Worm (Caenorhabditis elegans): Measurements from ENCODE around the gene F18C5.9.
A peak's percentile ranks its signal among the peaks of the same experiment; 100 is the strongest.

The F18C5.9 gene

DNA sequence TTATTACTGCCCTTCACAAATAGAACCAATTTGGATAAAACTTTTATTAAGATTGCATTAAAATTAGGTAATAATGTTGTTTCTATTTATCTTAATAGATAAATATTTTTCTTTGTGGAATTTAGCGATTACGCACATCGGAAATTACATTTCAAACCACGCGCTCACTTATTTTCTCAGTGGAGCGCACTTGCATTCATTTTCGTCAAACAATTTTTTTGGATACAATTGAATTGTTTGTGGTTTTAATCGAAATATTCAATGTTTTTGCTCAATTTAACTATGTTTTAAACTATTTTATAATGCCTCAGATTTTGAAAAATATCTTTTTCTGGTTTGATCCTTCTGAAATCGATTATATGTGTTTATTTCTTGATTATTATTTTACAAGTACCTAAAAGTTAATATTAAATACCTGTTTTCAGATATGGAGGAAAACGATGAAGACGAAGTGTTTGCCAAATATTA, 30.9 kb upstream of the F18C5.9 start, which contains the start of gene utp-20:
Gene utp-20, plus strand, starts transcription at position 418 of the 468 bp plus-strand sequence.
- TF ChIP-seq lin-39 (tag; optimal IDR thresholded peaks at IDR 0.05): peak; percentile 2
- no peak for TF ChIP-seq mef-2 (tag; optimal IDR thresholded peaks at IDR 0.05)
- no peak for TF ChIP-seq tbx-2 (tag; optimal IDR thresholded peaks at IDR 0.05)
- TF ChIP-seq lsy-2 (tag; optimal IDR thresholded peaks at IDR 0.05): peak; percentile 69 to 82
- peak in 2 of 3 experiments; percentile 4 to 43 for TF ChIP-seq ceh-82 (tag; optimal IDR thresholded peaks at IDR 0.05)
- no peak for TF ChIP-seq hpl-2 (GFP tag; optimal IDR thresholded peaks at IDR 0.05)
- TF ChIP-seq aly-2 (tag; optimal IDR thresholded peaks at IDR 0.05): no peak
- TF ChIP-seq efl-3 (GFP tag; optimal IDR thresholded peaks at IDR 0.05): no peak
- TF ChIP-seq F16B12.6 (tag; optimal IDR thresholded peaks at IDR 0.05): peak; percentile 30
- peak; percentile 5 for TF ChIP-seq elt-2 (tag; optimal IDR thresholded peaks at IDR 0.05)
- peak; percentile 26 for TF ChIP-seq fkh-8 (tag; optimal IDR thresholded peaks at IDR 0.05)
- no peak for TF ChIP-seq nhr-11 (tag; optimal IDR thresholded peaks at IDR 0.05)
- TF ChIP-seq nhr-84 (tag; optimal IDR thresholded peaks at IDR 0.05): no peak
- TF ChIP-seq hlh-17 (GFP tag; optimal IDR thresholded peaks at IDR 0.05; ENCODE audit: borderline replicate concordance): no peak
- TF ChIP-seq mep-1 (tag; optimal IDR thresholded peaks at IDR 0.05): peak; percentile 62
- peak; percentile 65 for TF ChIP-seq nhr-85 (tag)
- peak; percentile 59 for TF ChIP-seq skn-1 (tag; optimal IDR thresholded peaks at IDR 0.05)
- TF ChIP-seq unc-62 (GFP tag; optimal IDR thresholded peaks at IDR 0.05): no peak
- no peak for TF ChIP-seq nhr-12 (tag; optimal IDR thresholded peaks at IDR 0.05)
- no peak for TF ChIP-seq C04F5.9 (tag; optimal IDR thresholded peaks at IDR 0.05)
- TF ChIP-seq sup-37 (GFP tag; optimal IDR thresholded peaks at IDR 0.05): no peak
- TF ChIP-seq ama-1 (optimal IDR thresholded peaks at IDR 0.05): no peak
- peak; percentile 67 for TF ChIP-seq snu-23 (GFP tag; optimal IDR thresholded peaks at IDR 0.05)
- no peak for TF ChIP-seq jun-1 (tag; optimal IDR thresholded peaks at IDR 0.05)
- no peak for TF ChIP-seq nhr-76 (tag; optimal IDR thresholded peaks at IDR 0.05)
- no peak for TF ChIP-seq ceh-63 (GFP tag; optimal IDR thresholded peaks at IDR 0.05)
- peak; percentile 48 for TF ChIP-seq ces-1 (GFP tag; optimal IDR thresholded peaks at IDR 0.05)
- peak; percentile 3 for TF ChIP-seq fkh-10 (GFP tag; optimal IDR thresholded peaks at IDR 0.05)
- TF ChIP-seq hlh-4 (tag; optimal IDR thresholded peaks at IDR 0.05): no peak
- no peak for TF ChIP-seq nhr-47 (tag; optimal IDR thresholded peaks at IDR 0.05)
- no peak for TF ChIP-seq sox-4 (tag; optimal IDR thresholded peaks at IDR 0.05)
- peak; percentile 22 for TF ChIP-seq lin-15B (tag; optimal IDR thresholded peaks at IDR 0.05)
- no peak for TF ChIP-seq nhr-28 (tag; optimal IDR thresholded peaks at IDR 0.05)
- no peak for TF ChIP-seq unc-30 (tag; optimal IDR thresholded peaks at IDR 0.05)
- peak in 1 of 2 experiments; percentile 10 for TF ChIP-seq mdl-1 (tag; optimal IDR thresholded peaks at IDR 0.05)
- TF ChIP-seq ceh-8 (GFP tag; optimal IDR thresholded peaks at IDR 0.05): no peak
- TF ChIP-seq mab-9 (GFP tag; IDR thresholded peaks at IDR 0.05): no peak
- TF ChIP-seq egl-27 (tag; optimal IDR thresholded peaks at IDR 0.05): no peak
- no peak for TF ChIP-seq nhr-237 (tag; optimal IDR thresholded peaks at IDR 0.05)
- no peak; the same call in 1 of the 2 replicates for TF ChIP-seq isw-1 (GFP tag; IDR thresholded peaks at IDR 0.05)
- TF ChIP-seq nhr-20 (tag; optimal IDR thresholded peaks at IDR 0.05): peak; percentile 46
- TF ChIP-seq blmp-1 (tag; optimal IDR thresholded peaks at IDR 0.05): peak; percentile 49
- TF ChIP-seq lin-14 (GFP tag; optimal IDR thresholded peaks at IDR 0.05): peak; percentile 60
- TF ChIP-seq pag-3 (tag; optimal IDR thresholded peaks at IDR 0.05; ENCODE audit: borderline replicate concordance, insufficient read depth): no peak
- TF ChIP-seq lin-35 (GFP tag; optimal IDR thresholded peaks at IDR 0.05): peak; percentile 90 to 97
- peak; percentile 83 to 93 (median 92) for TF ChIP-seq dpl-1 (GFP tag; optimal IDR thresholded peaks at IDR 0.05)
- TF ChIP-seq ceh-90 (tag; optimal IDR thresholded peaks at IDR 0.05): no peak
- no peak for TF ChIP-seq ets-5 (GFP tag; IDR thresholded peaks at IDR 0.05)
- no peak for TF ChIP-seq alr-1 (tag; optimal IDR thresholded peaks at IDR 0.05; ENCODE audit: borderline replicate concordance)
- peak; percentile 66 for TF ChIP-seq nhr-71 (tag; optimal IDR thresholded peaks at IDR 0.05)
- no peak for TF ChIP-seq unc-98 (GFP tag; IDR thresholded peaks at IDR 0.05)
- peak; percentile 50 for TF ChIP-seq swsn-7 (tag; optimal IDR thresholded peaks at IDR 0.05)
- TF ChIP-seq efl-1 (optimal IDR thresholded peaks at IDR 0.05): peak; percentile 81 to 92
- TF ChIP-seq efl-1 (GFP tag; optimal IDR thresholded peaks at IDR 0.05 in 1 of 2): peak; percentile 92 to 99

All from whole organism, L1 larva.